Fruit fly (Drosophila melanogaster) whole organism, pupa: ENCODE data around the gene Cyp4ae1.

ENCODE experiments used
- CG12605 ChIP-seq: fragments of 200-800 bp; sonication (Bioruptor generic); IDR thresholded peaks from 2 replicates; pipeline ENCODE4 v1.3.6; 2022; ENCODE audit warnings: missing biosample characterization, missing genetic modification characterization
- CG17806 ChIP-seq: fragments of 200-800 bp; sonication (Bioruptor generic); optimal IDR thresholded peaks from 2 replicates; lab custom pipeline; 2018; ENCODE audit warnings: missing biosample characterization, mild to moderate bottlenecking, missing genetic modification characterization, moderate library complexity
- CG8159 ChIP-seq: fragments of 200-800 bp; sonication (Bioruptor generic); optimal IDR thresholded peaks from 3 replicates; lab custom pipeline; 2018; ENCODE audit warnings: missing biosample characterization, mild to moderate bottlenecking, missing genetic modification characterization, moderate library complexity
- fd96Ca ChIP-seq: fragments of 200-800 bp; sonication (Bioruptor generic); IDR thresholded peaks from 3 replicates; pipeline ENCODE4 v1.3.6; 2022; ENCODE audit warnings: missing biosample characterization, missing genetic modification characterization

DNA sequence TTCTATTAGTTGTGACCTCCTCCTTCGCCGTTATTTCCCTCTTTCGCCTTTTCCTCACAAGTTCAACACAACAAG, 40.6 kb upstream of the Cyp4ae1 start, which contains the start of gene ph-p:
- TF ChIP-seq CG17806 (tag; lab: Kevin White, UChicago) (no peak), CG8159 (tag; lab: Kevin White, UChicago) (no peak), fd96Ca (GFP tag; lab: Robert Waterston, UW) (no peak), CG12605 (no peak)
